Worm (Caenorhabditis elegans) whole organism, early embryonic: Measurements from ENCODE around the gene C49H3.6.
A peak's percentile ranks its signal among the peaks of the same experiment; 100 is the strongest.

Source experiments
- B0310.2 ChIP-seq: sonication (generic microtip); optimal IDR thresholded peaks from 2 replicates; lab custom pipeline; 2016; ENCODE audit warnings: mild to moderate bottlenecking, missing genetic modification characterization, missing compliant biosample characterization
- F13C5.2 ChIP-seq: sonication (generic microtip); optimal IDR thresholded peaks from 2 replicates; lab custom pipeline; 2017; ENCODE audit warnings: mild to moderate bottlenecking, missing genetic modification characterization, inconsistent platforms, missing compliant biosample characterization
- aly-1 ChIP-seq: sonication (generic microtip); optimal IDR thresholded peaks from 2 replicates; lab custom pipeline; 2016; ENCODE audit warnings: missing genetic modification characterization, missing compliant biosample characterization
- ama-1 ChIP-seq: fragments of 150-350 bp; optimal IDR thresholded peaks from 2 replicates; lab custom pipeline; 2014
- ceh-13 ChIP-seq: fragments of 200-800 bp; sonication (Bioruptor generic); optimal IDR thresholded peaks from 2 replicates; lab custom pipeline; 2018; ENCODE audit warnings: mild to moderate bottlenecking, missing genetic modification characterization, missing compliant biosample characterization
- ceh-36 ChIP-seq: sonication (generic microtip); optimal IDR thresholded peaks from 2 replicates; lab custom pipeline; 2016; ENCODE audit warnings: missing genetic modification characterization, inconsistent platforms, missing compliant biosample characterization
- ets-7 ChIP-seq: sonication (generic microtip); optimal IDR thresholded peaks from 2 replicates; lab custom pipeline; 2016; ENCODE audit warnings: missing genotype, missing genetic modification characterization, missing compliant biosample characterization
- flt-1 ChIP-seq: fragments of 200-800 bp; sonication (Bioruptor generic); IDR thresholded peaks from 2 replicates; pipeline ENCODE4 v1.3.6; 2022; ENCODE audit warnings: missing genetic modification characterization, missing compliant biosample characterization
- hmbx-1 ChIP-seq: sonication (generic microtip); optimal IDR thresholded peaks from 2 replicates; lab custom pipeline; 2016; ENCODE audit warnings: mild to moderate bottlenecking, missing genetic modification characterization, missing compliant biosample characterization
- hmg-4 ChIP-seq: fragments of 200-800 bp; sonication (Bioruptor generic); optimal IDR thresholded peaks from 2 replicates; lab custom pipeline; 2018; ENCODE audit warnings: mild to moderate bottlenecking, missing genetic modification characterization, missing compliant biosample characterization
- hnd-1 ChIP-seq: sonication (generic microtip); optimal IDR thresholded peaks from 2 replicates; lab custom pipeline; 2016; ENCODE audit warnings: missing genetic modification characterization, missing compliant biosample characterization
- pes-1 ChIP-seq: fragments of 200-800 bp; sonication (Bioruptor generic); IDR thresholded peaks from 2 replicates; pipeline ENCODE4 v1.3.6; 2022; ENCODE audit warnings: missing genetic modification reagents, missing genetic modification characterization, missing compliant biosample characterization
- scrt-1 ChIP-seq: fragments of 200-800 bp; sonication (Bioruptor generic); IDR thresholded peaks from 2 replicates; pipeline ENCODE4 v1.3.6; 2022; ENCODE audit warnings: missing genetic modification characterization, missing compliant biosample characterization
- sea-1 ChIP-seq: fragments of 200-800 bp; sonication (Bioruptor generic); conservative IDR thresholded peaks from 2 replicates; pipeline ENCODE4 v1.3.6; 2022; ENCODE audit warnings: missing genetic modification characterization, missing compliant biosample characterization
- tbx-11 ChIP-seq: fragments of 200-800 bp; sonication (Bioruptor generic); IDR thresholded peaks from 2 replicates; pipeline ENCODE4 v1.3.6; 2022; ENCODE audit warnings: missing genetic modification characterization, missing compliant biosample characterization
- tbx-37 ChIP-seq: fragments of 200-800 bp; sonication (Bioruptor generic); conservative IDR thresholded peaks from 2 replicates; pipeline ENCODE4 v1.3.6; 2022; ENCODE audit warnings: missing genetic modification reagents, missing genetic modification characterization, missing compliant biosample characterization
- tra-4 ChIP-seq: sonication (generic microtip); optimal IDR thresholded peaks from 2 replicates; lab custom pipeline; 2017; ENCODE audit warnings: missing genetic modification characterization, missing compliant biosample characterization

C49H3.6 gene

ce11 chrIV:7897443-7897842 is 6.1 kb upstream of the C49H3.6 start, which contains the start of gene ilys-4:
ilys-4 (minus strand) TSS chrIV:7897543.
- TF ChIP-seq hnd-1: no peak
- TF ChIP-seq hmg-4 (GFP tag; lab: Kevin White, UChicago): no peak
- no peak for TF ChIP-seq pes-1 (GFP tag; lab: Robert Waterston, UW)
- TF ChIP-seq scrt-1: no peak
- no peak for TF ChIP-seq tbx-37 (GFP tag; lab: Robert Waterston, UW)
- no peak for TF ChIP-seq ceh-13 (GFP tag; lab: Kevin White, UChicago)
- TF ChIP-seq flt-1 (GFP tag; lab: Robert Waterston, UW): no peak
- TF ChIP-seq ama-1 (lab: Kevin White, UChicago): no peak
- no peak for TF ChIP-seq ets-7 (tag; lab: Kevin White, UChicago)
- no peak for TF ChIP-seq F13C5.2
- no peak for TF ChIP-seq B0310.2 (tag; lab: Kevin White, UChicago)
- no peak for TF ChIP-seq sea-1 (GFP tag; lab: Robert Waterston, UW)
- TF ChIP-seq hmbx-1: no peak
- TF ChIP-seq ceh-36 (tag; lab: Kevin White, UChicago): no peak
- TF ChIP-seq tbx-11 (GFP tag; lab: Robert Waterston, UW): no peak
- no peak for TF ChIP-seq tra-4 (tag; lab: Kevin White, UChicago)
- TF ChIP-seq aly-1 (tag; lab: Kevin White, UChicago): no peak

DNA sequence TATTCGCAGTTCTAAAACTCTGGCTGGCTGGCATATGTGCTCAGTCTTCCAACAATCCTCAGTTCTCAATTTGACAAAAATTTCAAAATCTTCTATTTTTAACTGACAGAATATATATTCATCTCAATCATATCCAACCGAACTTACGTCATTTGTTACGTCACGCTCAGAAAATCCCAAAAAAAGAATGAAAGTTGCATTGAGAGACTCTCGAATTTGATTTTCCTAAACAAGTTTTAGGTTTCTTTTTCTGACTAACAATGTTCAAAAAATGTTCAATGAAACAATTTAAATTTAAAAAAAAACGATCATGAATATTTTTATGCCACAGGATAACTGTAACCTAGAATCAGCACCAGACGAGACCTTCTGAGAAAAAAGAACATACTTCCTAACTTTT is 5.6 kb upstream of the C49H3.6 start:
- TF ChIP-seq ama-1 (lab: Kevin White, UChicago) (no peak), aly-1 (tag; lab: Kevin White, UChicago) (no peak), sea-1 (GFP tag; lab: Robert Waterston, UW) (no peak), tbx-37 (GFP tag; lab: Robert Waterston, UW) (no peak), scrt-1 (no peak), ets-7 (tag; lab: Kevin White, UChicago) (no peak), ceh-13 (GFP tag; lab: Kevin White, UChicago) (no peak), flt-1 (GFP tag; lab: Robert Waterston, UW) (no peak), hmbx-1 (no peak), F13C5.2 (no peak), ceh-36 (tag; lab: Kevin White, UChicago) (no peak), pes-1 (GFP tag; lab: Robert Waterston, UW) (no peak), hnd-1 (no peak), B0310.2 (tag; lab: Kevin White, UChicago) (no peak), tra-4 (tag; lab: Kevin White, UChicago) (no peak), tbx-11 (GFP tag; lab: Robert Waterston, UW) (no peak)

DNA sequence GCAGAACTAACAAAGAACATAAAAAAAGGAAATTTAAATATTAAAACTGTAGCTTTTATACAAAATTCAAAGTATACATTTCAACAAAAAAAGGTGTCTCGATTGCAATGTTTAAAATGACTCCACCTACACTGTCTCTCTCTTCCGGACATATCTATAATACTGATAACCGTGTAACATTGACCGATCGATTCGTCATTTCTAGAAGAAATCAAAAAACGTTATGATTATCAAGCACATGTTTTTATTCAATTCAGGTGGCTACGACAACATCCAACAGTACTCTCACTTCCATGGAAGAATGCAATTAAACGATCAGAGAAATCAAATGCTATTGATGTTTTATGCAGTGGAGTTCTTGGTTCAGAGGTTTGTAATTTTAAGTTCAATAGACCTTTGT is 5.0 kb upstream of the C49H3.6 start:
- TF ChIP-seq scrt-1 (no peak), F13C5.2 (no peak), B0310.2 (tag; lab: Kevin White, UChicago) (no peak), ceh-36 (tag; lab: Kevin White, UChicago) (no peak), ets-7 (tag; lab: Kevin White, UChicago) (no peak), tra-4 (tag; lab: Kevin White, UChicago) (no peak), hmbx-1 (no peak), ama-1 (lab: Kevin White, UChicago) (no peak), aly-1 (tag; lab: Kevin White, UChicago) (no peak), hmg-4 (GFP tag; lab: Kevin White, UChicago) (no peak), tbx-37 (GFP tag; lab: Robert Waterston, UW) (no peak), hnd-1 (no peak), pes-1 (GFP tag; lab: Robert Waterston, UW) (no peak), ceh-13 (GFP tag; lab: Kevin White, UChicago) (no peak), tbx-11 (GFP tag; lab: Robert Waterston, UW) (no peak), sea-1 (GFP tag; lab: Robert Waterston, UW) (no peak), flt-1 (GFP tag; lab: Robert Waterston, UW) (no peak)

- TF ChIP-seq hmbx-1: no peak
- TF ChIP-seq F13C5.2: peak; percentile 24
Measured at ce11 chrIV:7902221-7902904, 1.2 kb upstream of the C49H3.6 start, which contains the start of gene arp-11. arp-11 (minus strand) TSS chrIV:7902271.

DNA sequence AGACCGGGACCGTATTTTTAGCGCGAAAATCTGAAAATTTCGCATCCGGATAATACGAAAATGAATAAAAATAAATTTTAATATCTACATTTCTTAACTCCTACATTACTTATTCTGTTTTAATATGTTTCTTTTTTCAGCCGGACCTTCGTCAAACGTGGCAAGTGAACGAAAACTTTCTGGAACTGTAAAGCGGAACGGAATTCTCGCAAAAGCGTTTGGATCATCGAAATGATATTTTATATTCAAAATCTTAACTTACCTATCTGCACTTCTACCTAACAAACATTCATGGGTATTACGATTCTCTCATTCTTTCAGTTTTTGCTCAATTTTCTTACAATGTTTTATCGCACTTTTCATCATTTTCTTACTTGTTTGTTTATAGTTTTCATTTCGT is 3.1 kb downstream of the C49H3.6 start:
- no peak for TF ChIP-seq ceh-13 (GFP tag; lab: Kevin White, UChicago)
- no peak for TF ChIP-seq scrt-1
- TF ChIP-seq hmbx-1: no peak
- TF ChIP-seq flt-1 (GFP tag; lab: Robert Waterston, UW): no peak
- TF ChIP-seq hnd-1: no peak
- no peak for TF ChIP-seq sea-1 (GFP tag; lab: Robert Waterston, UW)
- TF ChIP-seq B0310.2 (tag; lab: Kevin White, UChicago): no peak
- no peak for TF ChIP-seq ceh-36 (tag; lab: Kevin White, UChicago)
- no peak for TF ChIP-seq ama-1 (lab: Kevin White, UChicago)

DNA sequence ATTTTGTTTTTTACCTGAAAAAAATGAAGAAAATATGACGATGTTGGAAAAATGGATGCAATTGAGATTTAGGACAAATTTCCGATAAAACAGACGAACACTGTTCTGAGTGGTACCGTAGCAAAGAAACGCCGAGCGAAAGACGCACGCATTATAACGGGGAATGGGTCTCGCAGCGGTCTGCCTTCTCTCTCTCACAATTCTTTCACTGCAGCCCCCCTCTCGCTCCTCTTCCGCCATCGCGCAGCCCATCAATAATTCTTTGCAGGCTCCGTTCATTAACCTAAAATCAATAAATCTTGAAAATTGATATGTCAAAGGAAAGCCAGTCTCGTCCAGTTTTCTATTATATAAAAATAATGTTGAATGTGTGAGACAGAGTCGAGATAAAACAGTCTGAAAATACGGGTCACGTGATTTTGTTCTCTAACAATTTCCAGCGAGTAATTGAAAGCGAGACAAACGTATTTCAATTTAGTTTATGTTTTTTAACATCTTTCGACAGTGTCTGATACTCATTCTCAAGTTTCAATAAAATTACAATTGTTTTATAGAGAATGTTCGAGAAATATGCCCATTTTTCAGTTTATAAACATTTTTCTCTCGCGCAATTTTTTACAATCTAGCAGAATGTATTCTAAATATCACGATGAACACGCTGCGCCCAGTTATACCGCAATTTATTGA is 6.1 kb downstream of the C49H3.6 start:
- peak; percentile 31 for TF ChIP-seq hmg-4 (GFP tag; lab: Kevin White, UChicago)
- no peak for TF ChIP-seq ets-7 (tag; lab: Kevin White, UChicago)

ce11 chrIV:7910197-7910735 is 6.7 kb downstream of the C49H3.6 start, which contains the start of the genes npp-27 and ntl-4:
npp-27 (minus strand) TSS chrIV:7910247.
ntl-4 (plus strand) TSS chrIV:7910575.
- no peak for TF ChIP-seq pes-1 (GFP tag; lab: Robert Waterston, UW)
- TF ChIP-seq ceh-13 (GFP tag; lab: Kevin White, UChicago): no peak
- TF ChIP-seq sea-1 (GFP tag; lab: Robert Waterston, UW): no peak
- TF ChIP-seq hnd-1: no peak
- no peak for TF ChIP-seq scrt-1
- no peak for TF ChIP-seq ceh-36 (tag; lab: Kevin White, UChicago)
- no peak for TF ChIP-seq tbx-11 (GFP tag; lab: Robert Waterston, UW)
- no peak for TF ChIP-seq F13C5.2
- TF ChIP-seq hmbx-1: no peak
- TF ChIP-seq ama-1 (lab: Kevin White, UChicago): no peak
- TF ChIP-seq ets-7 (tag; lab: Kevin White, UChicago): no peak
- TF ChIP-seq aly-1 (tag; lab: Kevin White, UChicago): no peak
- TF ChIP-seq tra-4 (tag; lab: Kevin White, UChicago): no peak
- no peak for TF ChIP-seq B0310.2 (tag; lab: Kevin White, UChicago)
- no peak for TF ChIP-seq hmg-4 (GFP tag; lab: Kevin White, UChicago)
